In the genomic region with DNA sequence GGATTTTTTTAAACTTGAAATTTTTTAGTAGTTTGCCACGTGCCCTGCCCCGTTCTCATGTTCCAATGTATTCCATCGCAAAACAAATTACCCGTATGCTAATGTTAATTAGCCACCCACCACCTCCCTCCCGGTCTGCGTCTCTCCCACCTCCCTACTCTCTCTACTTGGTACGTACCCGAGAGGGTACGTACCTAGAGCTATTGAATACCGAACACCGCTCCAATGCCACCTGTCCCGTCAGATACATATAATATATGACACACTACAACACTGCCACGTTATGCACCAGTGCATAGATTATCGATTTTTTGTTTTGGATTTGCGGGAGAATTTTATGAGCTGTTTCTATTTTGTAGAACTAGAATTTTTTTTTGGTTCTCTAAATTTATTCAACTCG, we compare ENCODE assay signal across 6 worm cellular contexts.
TF ChIP-seq lines count a peak whose summit lies in the region.

No protein-coding gene starts in this region.

TF ChIP-seq in whole organism, L3 larva, 47 proteins besides CTCF, POLR2A, EP300 and RAD21:
- TF ChIP-seq ztf-4 (tag; optimal IDR thresholded peaks at IDR 0.05; lab: Kevin White, UChicago) (no peak), hmg-11 (tag; optimal IDR thresholded peaks at IDR 0.05; lab: Kevin White, UChicago) (peak; percentile 6)

TF ChIP-seq in whole organism, L4 larva, 104 proteins besides CTCF, POLR2A, EP300 and RAD21:
- TF ChIP-seq aly-2 (tag; optimal IDR thresholded peaks at IDR 0.05; lab: Kevin White, UChicago) (no peak), nhr-25 (tag; optimal IDR thresholded peaks at IDR 0.05; lab: Kevin White, UChicago; ENCODE audit: borderline replicate concordance, insufficient read depth) (no peak), snpc-4 (tag; optimal IDR thresholded peaks at IDR 0.05; lab: Kevin White, UChicago) (no peak), aha-1 (tag; lab: Kevin White, UChicago) (peak; percentile 71), set-16 (GFP tag; IDR thresholded peaks at IDR 0.05; lab: Robert Waterston, UW) (no peak)

TF ChIP-seq in whole organism, early embryonic, 17 proteins besides CTCF, POLR2A, EP300 and RAD21:
- no peak for TF ChIP-seq flt-1 (GFP tag; IDR thresholded peaks at IDR 0.05; lab: Robert Waterston, UW)
- no peak for TF ChIP-seq tbx-11 (GFP tag; IDR thresholded peaks at IDR 0.05; lab: Robert Waterston, UW)
- TF ChIP-seq tra-4 (tag; optimal IDR thresholded peaks at IDR 0.05; lab: Kevin White, UChicago) = no peak
- no peak for TF ChIP-seq hnd-1 (tag; optimal IDR thresholded peaks at IDR 0.05; lab: Kevin White, UChicago)
- TF ChIP-seq F13C5.2 (tag; optimal IDR thresholded peaks at IDR 0.05; lab: Kevin White, UChicago) = peak; percentile 7
- peak; percentile 33 for TF ChIP-seq hmg-4 (GFP tag; optimal IDR thresholded peaks at IDR 0.05; lab: Kevin White, UChicago)
- TF ChIP-seq hmbx-1 (tag; optimal IDR thresholded peaks at IDR 0.05; lab: Kevin White, UChicago) = no peak

TF ChIP-seq in whole organism, late embryonic, 69 proteins besides CTCF, POLR2A, EP300 and RAD21:
- TF ChIP-seq nhr-11 (tag; optimal IDR thresholded peaks at IDR 0.05; lab: Kevin White, UChicago) = no peak
- TF ChIP-seq ceh-18 (tag; optimal IDR thresholded peaks at IDR 0.05; lab: Kevin White, UChicago) = no peak
- TF ChIP-seq unc-55 (GFP tag; optimal IDR thresholded peaks at IDR 0.05; lab: Kevin White, UChicago) = peak; percentile 76
- TF ChIP-seq ceh-45 (GFP tag; IDR thresholded peaks at IDR 0.05; lab: Robert Waterston, UW) = no peak
- TF ChIP-seq madf-2 (tag; optimal IDR thresholded peaks at IDR 0.05; lab: Kevin White, UChicago) = no peak
- TF ChIP-seq pros-1 (tag; optimal IDR thresholded peaks at IDR 0.05; lab: Kevin White, UChicago) = no peak
- TF ChIP-seq sdc-2 (tag; optimal IDR thresholded peaks at IDR 0.05; lab: Kevin White, UChicago) = no peak
- TF ChIP-seq pha-4 (tag; optimal IDR thresholded peaks at IDR 0.05; lab: Kevin White, UChicago) = no peak
- no peak for TF ChIP-seq unc-42 (tag; optimal IDR thresholded peaks at IDR 0.05; lab: Kevin White, UChicago)
- peak; percentile 55 for TF ChIP-seq tbx-2 (tag; optimal IDR thresholded peaks at IDR 0.05; lab: Kevin White, UChicago)
- no peak for TF ChIP-seq F13H6.1 (tag; optimal IDR thresholded peaks at IDR 0.05; lab: Kevin White, UChicago)
- TF ChIP-seq ceh-31 (tag; optimal IDR thresholded peaks at IDR 0.05; lab: Kevin White, UChicago) = peak; percentile 71
- peak; percentile 61 for TF ChIP-seq ceh-48 (tag; optimal IDR thresholded peaks at IDR 0.05; lab: Kevin White, UChicago)
- no peak for TF ChIP-seq pax-1 (tag; optimal IDR thresholded peaks at IDR 0.05; lab: Kevin White, UChicago)
- no peak for TF ChIP-seq C38D4.7 (GFP tag; optimal IDR thresholded peaks at IDR 0.05; lab: Kevin White, UChicago)
- TF ChIP-seq hlh-30 (tag; optimal IDR thresholded peaks at IDR 0.05; lab: Kevin White, UChicago; ENCODE audit: insufficient read depth) = peak; percentile 19

TF ChIP-seq in whole organism, midembryonic, 9 proteins besides CTCF, POLR2A, EP300 and RAD21:
- TF ChIP-seq ztf-29 (GFP tag; IDR thresholded peaks at IDR 0.05; lab: Robert Waterston, UW) (no peak), flt-1 (GFP tag; IDR thresholded peaks at IDR 0.05; lab: Robert Waterston, UW) (0 out of 2 replicates have a peak, but pooled peaks have one; percentile 55), tab-1 (GFP tag; IDR thresholded peaks at IDR 0.05; lab: Robert Waterston, UW) (0 out of 2 replicates have a peak, but pooled peaks have one; percentile 33), ref-1 (GFP tag; conservative IDR thresholded peaks at IDR 0.05; lab: Robert Waterston, UW) (no peak), cog-1 (tag; optimal IDR thresholded peaks at IDR 0.05; lab: Kevin White, UChicago) (peak; percentile 71), med-1 (GFP tag; optimal IDR thresholded peaks at IDR 0.05; lab: Kevin White, UChicago; ENCODE audit: insufficient read depth) (no peak), klf-2 (GFP tag; conservative IDR thresholded peaks at IDR 0.05; lab: Robert Waterston, UW) (no peak), T22C8.4 (GFP tag; IDR thresholded peaks at IDR 0.05; lab: Robert Waterston, UW) (peak; percentile 78)

TF ChIP-seq in whole organism, mixed stage, embryonic, 35 proteins besides CTCF, POLR2A, EP300 and RAD21:
- TF ChIP-seq mls-2 (tag; optimal IDR thresholded peaks at IDR 0.05; lab: Kevin White, UChicago) = peak; percentile 64
- peak; percentile 2 for TF ChIP-seq unc-120 (tag; optimal IDR thresholded peaks at IDR 0.05; lab: Kevin White, UChicago; ENCODE audit: poor library complexity, severe bottlenecking)
- peak; percentile 24 for TF ChIP-seq lin-32 (GFP tag; optimal IDR thresholded peaks at IDR 0.05; lab: Kevin White, UChicago)
- TF ChIP-seq nhr-12 (tag; optimal IDR thresholded peaks at IDR 0.05; lab: Kevin White, UChicago) = no peak
- TF ChIP-seq mab-5 (tag; optimal IDR thresholded peaks at IDR 0.05; lab: Kevin White, UChicago) = no peak
- TF ChIP-seq lsy-2 (tag; optimal IDR thresholded peaks at IDR 0.05; lab: Kevin White, UChicago) = no peak
- peak; percentile 52 for TF ChIP-seq unc-62 (GFP tag; optimal IDR thresholded peaks at IDR 0.05; lab: Kevin White, UChicago)
- no peak for TF ChIP-seq nhr-28 (tag; optimal IDR thresholded peaks at IDR 0.05; lab: Kevin White, UChicago)
- TF ChIP-seq nhr-76 (tag; optimal IDR thresholded peaks at IDR 0.05; lab: Kevin White, UChicago) = no peak
- no peak for TF ChIP-seq blmp-1 (tag; optimal IDR thresholded peaks at IDR 0.05; lab: Kevin White, UChicago)
- no peak for TF ChIP-seq snpc-4 (tag; optimal IDR thresholded peaks at IDR 0.05; lab: Kevin White, UChicago)
- no peak for TF ChIP-seq pha-4 (tag; optimal IDR thresholded peaks at IDR 0.05; lab: Kevin White, UChicago)
- peak; percentile 38 for TF ChIP-seq sptf-1 (tag; optimal IDR thresholded peaks at IDR 0.05; lab: Kevin White, UChicago)
- TF ChIP-seq nhr-237 (tag; optimal IDR thresholded peaks at IDR 0.05; lab: Kevin White, UChicago) = no peak
- no peak for TF ChIP-seq unc-39 (tag; optimal IDR thresholded peaks at IDR 0.05; lab: Kevin White, UChicago)
- no peak for TF ChIP-seq elt-1 (tag; optimal IDR thresholded peaks at IDR 0.05; lab: Kevin White, UChicago; ENCODE audit: borderline replicate concordance, insufficient read depth)
- TF ChIP-seq zip-8 (tag; optimal IDR thresholded peaks at IDR 0.05; lab: Kevin White, UChicago) = no peak
- no peak for TF ChIP-seq flh-1 (GFP tag; optimal IDR thresholded peaks at IDR 0.05; lab: Kevin White, UChicago)
- TF ChIP-seq tbx-8 (GFP tag; optimal IDR thresholded peaks at IDR 0.05; lab: Kevin White, UChicago) = no peak
- TF ChIP-seq M03D4.4 (tag; optimal IDR thresholded peaks at IDR 0.05; lab: Kevin White, UChicago) = no peak
- no peak for TF ChIP-seq elt-3 (tag; optimal IDR thresholded peaks at IDR 0.05; lab: Kevin White, UChicago)
- TF ChIP-seq sem-2 (GFP tag; optimal IDR thresholded peaks at IDR 0.05; lab: Kevin White, UChicago) = no peak
- TF ChIP-seq mep-1 (tag; optimal IDR thresholded peaks at IDR 0.05; lab: Kevin White, UChicago) = peak; percentile 37
- no peak for TF ChIP-seq ceh-83 (GFP tag; optimal IDR thresholded peaks at IDR 0.05; lab: Kevin White, UChicago)
- no peak for TF ChIP-seq lin-13 (tag; optimal IDR thresholded peaks at IDR 0.05; lab: Kevin White, UChicago)
- TF ChIP-seq bed-3 (GFP tag; optimal IDR thresholded peaks at IDR 0.05; lab: Kevin White, UChicago) = no peak
- peak; percentile 53 for TF ChIP-seq ceh-43 (GFP tag; optimal IDR thresholded peaks at IDR 0.05; lab: Kevin White, UChicago)
- TF ChIP-seq drap-1 (GFP tag; optimal IDR thresholded peaks at IDR 0.05; lab: Kevin White, UChicago) = peak; percentile 53
- TF ChIP-seq ceh-39 (tag; optimal IDR thresholded peaks at IDR 0.05; lab: Kevin White, UChicago) = peak; percentile 64
- peak; percentile 78 for TF ChIP-seq ces-1 (GFP tag; optimal IDR thresholded peaks at IDR 0.05; lab: Kevin White, UChicago)
- TF ChIP-seq ham-2 (GFP tag; optimal IDR thresholded peaks at IDR 0.05; lab: Kevin White, UChicago) = peak; percentile 87
- TF ChIP-seq nhr-2 (tag; optimal IDR thresholded peaks at IDR 0.05; lab: Kevin White, UChicago) = peak; percentile 91
- TF ChIP-seq ztf-11 (tag; optimal IDR thresholded peaks at IDR 0.05; lab: Kevin White, UChicago) = no peak
- TF ChIP-seq cnd-1 (tag; optimal IDR thresholded peaks at IDR 0.05; lab: Kevin White, UChicago) = peak; percentile 29
- TF ChIP-seq hlh-1 (tag; optimal IDR thresholded peaks at IDR 0.05; lab: Kevin White, UChicago) = peak; percentile 61
